Fruit fly (Drosophila melanogaster): ENCODE measurements around the gene Clp.

DNA sequence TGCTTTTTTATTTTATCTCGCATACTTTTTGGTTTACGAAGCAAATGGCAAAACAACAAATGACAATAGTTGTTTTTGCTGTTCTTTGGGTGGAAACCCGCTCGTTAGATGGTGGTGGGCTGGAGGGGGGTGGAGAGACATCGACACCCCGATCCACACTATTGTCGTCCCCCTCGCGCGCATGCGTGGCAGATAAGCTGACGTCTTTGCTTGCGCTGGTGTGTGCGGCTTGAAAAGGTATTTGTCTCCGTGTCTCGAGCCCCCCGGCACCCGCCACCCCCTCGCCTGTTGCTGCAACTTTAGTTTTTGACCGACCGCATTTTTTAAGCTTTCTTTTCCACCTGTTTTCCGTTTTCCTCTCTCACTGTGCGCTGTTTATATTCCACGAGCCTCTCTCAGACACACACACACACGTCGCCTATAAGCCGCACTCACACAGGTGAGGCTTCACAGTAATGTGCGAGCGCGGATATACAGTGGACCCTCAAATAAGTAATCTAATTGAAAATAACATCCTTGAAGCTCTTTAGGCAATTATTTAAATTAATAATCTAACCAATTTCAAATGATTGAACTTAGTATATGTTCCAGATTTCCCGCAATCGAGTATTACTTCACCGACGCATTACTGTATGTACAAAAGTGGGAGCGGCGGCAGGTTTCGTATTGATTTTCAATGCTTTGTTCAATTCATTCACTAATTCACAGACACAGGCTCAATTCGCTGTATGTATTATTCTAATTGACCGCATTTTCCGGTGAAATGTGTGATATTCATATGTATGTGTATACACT lies 47.4 kb downstream of the Clp start:
- peak in 1 of 2 experiments; percentile 18 for TF ChIP-seq insv (GFP tag; optimal IDR thresholded peaks at IDR 0.05)
- no peak for TF ChIP-seq h (optimal IDR thresholded peaks at IDR 0.05)
- TF ChIP-seq CG3281 (GFP tag; optimal IDR thresholded peaks at IDR 0.05): peak; percentile 89
- peak; percentile 96 for TF ChIP-seq CG9817 (tag; optimal IDR thresholded peaks at IDR 0.05)
- TF ChIP-seq tio (GFP tag; optimal IDR thresholded peaks at IDR 0.05): peak; percentile 89
- TF ChIP-seq CG10979 (tag; optimal IDR thresholded peaks at IDR 0.05): peak; percentile 86
- TF ChIP-seq Jarid2 (GFP tag; optimal IDR thresholded peaks at IDR 0.05): peak; percentile 34
- peak; percentile 57 for TF ChIP-seq abd-A (tag; optimal IDR thresholded peaks at IDR 0.05)
- TF ChIP-seq CG10462 (GFP tag; optimal IDR thresholded peaks at IDR 0.05): peak; percentile 84
- peak; percentile 87 to 93 for TF ChIP-seq Hr51 (GFP tag; optimal IDR thresholded peaks at IDR 0.05)
